4 worm cellular contexts compared by ENCODE assay signal in the genomic region with DNA sequence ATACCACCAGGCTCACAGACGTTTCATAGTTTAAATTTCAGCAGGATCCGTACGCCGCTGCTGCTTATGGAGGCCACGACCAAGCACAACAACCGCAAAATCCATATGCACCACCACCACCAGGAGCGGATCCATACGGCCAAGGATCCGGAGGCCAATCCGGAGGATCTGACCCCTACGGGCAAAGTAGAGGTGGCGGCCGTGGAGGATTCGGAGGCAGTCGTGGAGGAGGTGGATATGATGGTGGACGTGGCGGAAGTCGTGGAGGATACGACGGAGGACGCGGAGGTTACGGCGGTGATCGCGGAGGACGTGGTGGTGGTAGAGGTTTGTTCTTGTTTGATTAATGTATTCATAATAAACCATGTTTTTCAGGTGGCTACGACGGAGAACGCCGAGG.
TF ChIP-seq lines count a peak whose summit lies in the region.

No protein-coding gene starts in this region.

TF ChIP-seq in whole organism, L4 larva, 104 proteins besides CTCF, POLR2A, EP300 and RAD21:
- TF ChIP-seq set-16 (GFP tag; IDR thresholded peaks at IDR 0.05; lab: Robert Waterston, UW) = peak; percentile 89

TF ChIP-seq in whole organism, late embryonic, 69 proteins besides CTCF, POLR2A, EP300 and RAD21:
- peak; percentile 17 for TF ChIP-seq ceh-6 (GFP tag; optimal IDR thresholded peaks at IDR 0.05; lab: Kevin White, UChicago)

TF ChIP-seq in whole organism, mixed stage, embryonic, 35 proteins besides CTCF, POLR2A, EP300 and RAD21:
- TF ChIP-seq sptf-1 (tag; optimal IDR thresholded peaks at IDR 0.05; lab: Kevin White, UChicago) = peak; percentile 1

TF ChIP-seq in whole organism, young adult, 124 proteins besides CTCF, POLR2A, EP300 and RAD21:
- TF ChIP-seq zfh-2 (GFP tag; conservative IDR thresholded peaks at IDR 0.05; lab: Robert Waterston, UW) (peak; percentile 83), egrh-3 (GFP tag; IDR thresholded peaks at IDR 0.05; lab: Robert Waterston, UW) (peak; percentile 51; the same call in 1 of the 2 replicates), hsf-1 (GFP tag; IDR thresholded peaks at IDR 0.05; lab: Robert Waterston, UW) (0 out of 2 replicates have a peak, but pooled peaks have one; percentile 8)
